Fruit fly (Drosophila melanogaster) whole organism, wandering third instar larva: ENCODE measurements around the gene CG5455.

ENCODE experiments used
- Abd-B ChIP-seq: fragments of >200 bp; optimal IDR thresholded peaks from 2 replicates; lab custom pipeline; 2017; ENCODE audit warnings: missing biosample characterization, missing genetic modification characterization
- CG32264 ChIP-seq: fragments of 200-800 bp; sonication (Bioruptor generic); optimal IDR thresholded peaks from 2 replicates; lab custom pipeline; 2016; ENCODE audit warnings: missing biosample characterization, missing genetic modification characterization
- CrebA ChIP-seq: fragments of 200-800 bp; sonication (Bioruptor generic); optimal IDR thresholded peaks from 2 replicates; lab custom pipeline; 2016; ENCODE audit warnings: missing biosample characterization, mild to moderate bottlenecking, missing genetic modification characterization, borderline replicate concordance
- Dfd ChIP-seq: fragments of >200 bp; optimal IDR thresholded peaks from 2 replicates; lab custom pipeline; 2017; ENCODE audit warnings: missing biosample characterization, missing genetic modification characterization
- Dif ChIP-seq: fragments of 200-275, 200-300 bp; sonication (Bioruptor generic); optimal IDR thresholded peaks from 2 replicates; lab custom pipeline; 2018; ENCODE audit warnings: missing biosample characterization, missing genetic modification characterization; ENCODE audit not compliant: partially characterized antibody
- GATAd ChIP-seq: sonication (Bioruptor generic); optimal IDR thresholded peaks from 2 replicates; lab custom pipeline; 2016; ENCODE audit warnings: missing biosample characterization, missing genetic modification characterization
- HLH106 ChIP-seq: fragments of 200-800 bp; optimal IDR thresholded peaks from 3 replicates; lab custom pipeline; 2019; ENCODE audit warnings: missing biosample characterization, mild to moderate bottlenecking, missing genetic modification characterization, moderate library complexity
- Hnf4 ChIP-seq: fragments of 200-800 bp; sonication (Bioruptor generic); optimal IDR thresholded peaks from 2 replicates; lab custom pipeline; 2016; ENCODE audit warnings: missing biosample characterization, mild to moderate bottlenecking, missing genetic modification characterization
- Hr78 ChIP-seq: fragments of >200 bp; optimal IDR thresholded peaks from 2 replicates; lab custom pipeline; 2017; ENCODE audit warnings: missing biosample characterization, missing genetic modification characterization
- Hr83 ChIP-seq: fragments of 200-300 bp; sonication (Bioruptor generic); optimal IDR thresholded peaks from 2 replicates; lab custom pipeline; 2016; ENCODE audit warnings: missing biosample characterization, mild to moderate bottlenecking, missing genetic modification characterization, moderate library complexity; ENCODE audit not compliant: poor library complexity, severe bottlenecking
- Jra ChIP-seq: sonication (Bioruptor generic); optimal IDR thresholded peaks from 2 replicates; lab custom pipeline; 2016; ENCODE audit warnings: missing biosample characterization, missing genetic modification characterization
- Myc ChIP-seq: fragments of >200 bp; optimal IDR thresholded peaks from 2 replicates; lab custom pipeline; 2017
- N ChIP-seq: fragments of >200 bp; optimal IDR thresholded peaks from 2 replicates; lab custom pipeline; 2018; ENCODE audit warnings: missing biosample characterization, missing external identifiers, missing genetic modification characterization
- OdsH ChIP-seq: fragments of 200-800 bp; sonication (Bioruptor generic); optimal IDR thresholded peaks from 2 replicates; lab custom pipeline; 2016; ENCODE audit warnings: missing biosample characterization, mild to moderate bottlenecking, missing genetic modification characterization
- Sp1 ChIP-seq: fragments of 200-800 bp; sonication (Bioruptor generic); optimal IDR thresholded peaks from 3 replicates; lab custom pipeline; 2019; ENCODE audit warnings: missing biosample characterization, mild to moderate bottlenecking, missing genetic modification characterization, moderate library complexity
- Vsx2 ChIP-seq: fragments of 200-300, 225-300 bp; sonication (Bioruptor generic); optimal IDR thresholded peaks from 2 replicates; lab custom pipeline; 2018; ENCODE audit warnings: missing biosample characterization, missing genetic modification characterization; ENCODE audit not compliant: partially characterized antibody
- br ChIP-seq: fragments of 200-800 bp; sonication (Bioruptor generic); optimal IDR thresholded peaks from 2 replicates; lab custom pipeline; 2016; ENCODE audit warnings: missing biosample characterization, missing genetic modification characterization
- brk ChIP-seq: fragments of 200-800 bp; sonication (Bioruptor generic); optimal IDR thresholded peaks from 2 replicates; lab custom pipeline; 2016; ENCODE audit warnings: missing biosample characterization, mild to moderate bottlenecking, missing genetic modification characterization
- ey ChIP-seq: fragments of 200-800 bp; sonication (Bioruptor generic); optimal IDR thresholded peaks from 2 replicates; lab custom pipeline; 2016; ENCODE audit warnings: missing biosample characterization, missing genetic modification characterization
- foxo ChIP-seq, 2 experiments: fragments of 200-800 bp; sonication (Bioruptor generic); optimal IDR thresholded peaks; 2 replicates in 1 of 2; 3 replicates in 1 of 2; lab custom pipeline; 2016 to 2017; ENCODE audit warnings: missing biosample characterization in 2 of 2, missing genetic modification characterization in 2 of 2
- fru ChIP-seq: fragments of 200-800 bp; sonication (Bioruptor generic); optimal IDR thresholded peaks from 3 replicates; lab custom pipeline; 2016; ENCODE audit warnings: missing biosample characterization, mild to moderate bottlenecking, missing genetic modification characterization
- h ChIP-seq: fragments of 200-800 bp; sonication (Bioruptor generic); optimal IDR thresholded peaks from 3 replicates; lab custom pipeline; 2016; ENCODE audit warnings: missing biosample characterization, mild to moderate bottlenecking, missing genetic modification characterization
- pan ChIP-seq: fragments of >200 bp; optimal IDR thresholded peaks from 2 replicates; lab custom pipeline; 2017
- psq ChIP-seq: fragments of 200-800 bp; sonication (Bioruptor generic); optimal IDR thresholded peaks from 3 replicates; lab custom pipeline; 2017; ENCODE audit warnings: missing biosample characterization, mild to moderate bottlenecking, missing genetic modification characterization, moderate library complexity
- rgr ChIP-seq: fragments of 200-800 bp; sonication (Bioruptor generic); optimal IDR thresholded peaks from 3 replicates; lab custom pipeline; 2016; ENCODE audit warnings: missing biosample characterization, mild to moderate bottlenecking, missing genetic modification characterization
- sage ChIP-seq: fragments of 200-800 bp; sonication (Bioruptor generic); optimal IDR thresholded peaks from 2 replicates; lab custom pipeline; 2016; ENCODE audit warnings: missing biosample characterization, mild to moderate bottlenecking, missing genetic modification characterization
- sv ChIP-seq: fragments of 200-800 bp; sonication (Bioruptor generic); optimal IDR thresholded peaks from 3 replicates; lab custom pipeline; 2016; ENCODE audit warnings: missing biosample characterization, missing genetic modification characterization
- usp ChIP-seq: fragments of >200 bp; optimal IDR thresholded peaks from 2 replicates; lab custom pipeline; 2017; ENCODE audit warnings: missing biosample characterization, missing genetic modification characterization
- woc ChIP-seq: sonication (Bioruptor generic); optimal IDR thresholded peaks from 2 replicates; lab custom pipeline; 2016; ENCODE audit warnings: missing biosample characterization, mild to moderate bottlenecking, missing genetic modification characterization

Gene CG5455

DNA sequence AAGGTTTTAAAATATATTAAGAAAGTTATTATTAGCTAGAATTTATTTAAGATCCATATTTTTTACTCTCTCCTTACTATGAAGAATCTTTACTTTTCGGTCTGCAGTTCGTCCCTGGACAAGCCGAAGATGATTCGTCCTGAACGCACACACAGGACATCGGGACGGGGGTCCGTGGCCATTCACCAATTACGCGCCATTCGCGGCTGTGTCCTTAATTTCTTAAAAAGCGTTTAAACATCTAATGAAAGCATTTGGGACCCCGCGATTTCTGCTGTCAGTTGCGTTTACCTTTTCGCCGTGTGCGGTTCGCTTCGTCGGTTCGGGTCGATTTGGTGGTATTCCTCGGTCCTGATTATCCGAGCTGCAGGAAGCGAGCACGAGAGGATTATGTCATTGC is 3.4 kb upstream of the CG5455 start, which contains the start of gene CG14238:
Gene CG14238, plus strand, starts transcription at position 301 of the 400 bp plus-strand sequence.
- TF ChIP-seq Hnf4 (GFP tag; lab: Kevin White, UChicago) (no peak), N (GFP tag; lab: Kevin White, UChicago) (no peak), sv (GFP tag; lab: Kevin White, UChicago) (no peak), Hr78 (GFP tag; lab: Kevin White, UChicago) (no peak), OdsH (GFP tag; lab: Kevin White, UChicago) (no peak), ey (no peak), GATAd (GFP tag; lab: Kevin White, UChicago) (no peak), usp (GFP tag; lab: Kevin White, UChicago) (no peak), Sp1 (no peak), pan (lab: Kevin White, UChicago) (no peak), Dfd (no peak), Jra (GFP tag; lab: Kevin White, UChicago) (no peak), psq (GFP tag; lab: Kevin White, UChicago) (no peak), foxo (GFP tag; optimal IDR thresholded peaks at IDR 0.05; lab: Kevin White, UChicago) (no peak), Myc (no peak), rgr (GFP tag; lab: Kevin White, UChicago) (no peak), CG32264 (no peak), Hr83 (no peak)

DNA sequence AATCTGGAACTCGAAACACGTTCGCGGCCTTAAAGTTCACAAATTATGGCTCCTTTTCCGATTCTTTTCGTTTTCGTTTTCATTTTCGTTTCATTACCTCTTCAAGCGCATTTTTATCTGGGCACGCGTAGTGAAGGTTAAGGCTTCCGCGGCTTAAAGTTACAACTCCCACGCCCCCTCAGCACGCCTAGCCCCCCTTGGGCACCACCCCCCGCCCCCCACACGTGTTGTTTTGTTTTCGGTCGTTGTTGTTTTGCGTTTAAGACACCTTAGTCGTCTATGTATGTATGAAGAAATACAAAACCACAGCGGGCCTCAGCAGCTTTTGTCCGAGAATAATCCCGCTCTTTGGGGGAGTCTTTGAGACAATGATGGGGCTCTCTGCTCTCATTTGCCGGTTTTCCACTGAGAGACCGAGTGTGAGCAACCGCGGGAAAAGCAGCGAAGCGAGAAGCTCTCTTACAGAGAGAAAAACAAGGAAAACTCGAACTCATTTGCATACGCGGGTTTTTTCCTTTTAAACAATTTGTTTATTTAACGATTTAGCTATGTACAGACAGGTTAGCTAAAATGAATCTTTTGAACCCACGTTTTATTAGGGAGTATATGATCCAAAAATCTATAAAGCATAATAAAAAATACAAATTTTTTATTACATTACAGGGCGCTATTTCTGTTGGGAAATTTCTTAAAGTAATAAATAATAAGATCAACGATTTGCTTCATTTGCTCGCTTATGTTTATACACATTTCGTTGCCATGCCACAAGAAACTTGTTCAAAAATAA is 1.0 kb downstream of the CG5455 start:
- TF ChIP-seq Vsx2 (GFP tag; lab: Kevin White, UChicago), result no peak
- no peak for TF ChIP-seq usp (GFP tag; lab: Kevin White, UChicago)
- TF ChIP-seq sage, result no peak
- TF ChIP-seq Abd-B (GFP tag; lab: Kevin White, UChicago), result no peak
- TF ChIP-seq Dfd, result no peak
- TF ChIP-seq Myc, result no peak
- no peak for TF ChIP-seq GATAd (GFP tag; lab: Kevin White, UChicago)
- no peak for TF ChIP-seq CG32264
- no peak for TF ChIP-seq Sp1
- TF ChIP-seq CrebA, result no peak
- no peak for TF ChIP-seq pan (lab: Kevin White, UChicago)
- no peak for TF ChIP-seq brk (GFP tag; lab: Kevin White, UChicago)

DNA sequence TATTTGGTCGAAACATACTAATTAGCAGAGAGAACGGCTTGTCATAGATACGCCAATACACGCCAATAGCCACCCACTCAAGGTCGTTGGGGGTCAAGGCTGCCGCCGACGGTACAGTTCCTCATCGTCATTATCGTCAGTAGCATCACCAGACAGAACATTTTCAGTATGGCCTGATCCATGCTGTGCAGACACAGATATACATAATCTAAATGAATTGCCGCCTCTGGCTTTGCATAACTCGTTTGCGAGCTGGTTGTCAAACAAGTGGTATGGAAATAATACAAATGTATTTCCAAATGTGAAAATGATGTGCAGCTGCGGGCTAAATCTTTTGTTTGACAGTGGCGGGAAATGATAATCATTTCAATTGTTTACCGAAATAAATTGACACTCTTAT is 1.8 kb downstream of the CG5455 start:
- TF ChIP-seq Jra (GFP tag; lab: Kevin White, UChicago) (no peak), usp (GFP tag; lab: Kevin White, UChicago) (no peak), GATAd (GFP tag; lab: Kevin White, UChicago) (no peak), Vsx2 (GFP tag; lab: Kevin White, UChicago) (no peak), ey (no peak), psq (GFP tag; lab: Kevin White, UChicago) (no peak)

DNA sequence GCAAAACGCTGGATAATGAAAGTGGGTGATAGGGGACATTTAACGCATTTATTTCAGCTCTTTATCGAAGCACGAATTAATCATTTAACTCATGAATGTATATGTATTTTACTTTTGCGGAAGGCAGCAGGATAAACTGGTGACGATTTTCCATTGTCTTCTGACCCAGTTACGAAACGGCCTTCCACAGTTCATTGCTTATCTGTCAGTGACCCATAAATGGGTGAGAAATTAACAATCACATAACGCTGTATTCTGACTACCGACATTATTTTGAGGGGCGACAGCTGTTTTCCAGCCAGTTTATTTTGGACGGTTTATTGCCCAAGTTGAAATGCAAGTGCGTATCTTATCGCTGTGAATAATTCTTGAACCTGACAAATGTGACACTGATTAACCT is 2.2 kb downstream of the CG5455 start:
- TF ChIP-seq foxo (GFP tag; optimal IDR thresholded peaks at IDR 0.05; lab: Kevin White, UChicago) (no peak), Abd-B (GFP tag; lab: Kevin White, UChicago) (no peak), br (GFP tag; lab: Kevin White, UChicago) (no peak), fru (GFP tag; lab: Kevin White, UChicago) (no peak), woc (GFP tag; lab: Kevin White, UChicago) (no peak)

DNA sequence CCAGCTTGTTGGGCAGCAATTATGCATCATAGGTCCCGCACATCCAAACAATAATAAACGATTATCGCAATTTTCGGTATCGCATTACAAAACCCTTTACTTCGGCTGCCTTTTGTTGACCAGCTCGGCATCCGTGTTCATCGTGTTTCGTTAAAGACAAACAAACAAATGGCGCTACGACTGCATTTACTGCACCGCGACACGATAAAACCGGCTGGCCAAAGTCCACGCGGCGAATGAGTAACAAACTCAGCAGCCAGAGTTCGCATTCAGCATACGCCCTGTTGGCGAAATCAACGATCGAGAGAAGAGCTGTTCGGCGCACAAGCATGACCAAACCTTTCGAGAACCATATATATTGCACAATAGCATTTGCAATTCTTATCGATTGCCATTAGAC is 3.0 kb downstream of the CG5455 start:
- no peak for TF ChIP-seq N (GFP tag; lab: Kevin White, UChicago)
- no peak for TF ChIP-seq h (GFP tag; lab: Kevin White, UChicago)
- peak; percentile 21 for TF ChIP-seq Hnf4 (GFP tag; lab: Kevin White, UChicago)

DNA sequence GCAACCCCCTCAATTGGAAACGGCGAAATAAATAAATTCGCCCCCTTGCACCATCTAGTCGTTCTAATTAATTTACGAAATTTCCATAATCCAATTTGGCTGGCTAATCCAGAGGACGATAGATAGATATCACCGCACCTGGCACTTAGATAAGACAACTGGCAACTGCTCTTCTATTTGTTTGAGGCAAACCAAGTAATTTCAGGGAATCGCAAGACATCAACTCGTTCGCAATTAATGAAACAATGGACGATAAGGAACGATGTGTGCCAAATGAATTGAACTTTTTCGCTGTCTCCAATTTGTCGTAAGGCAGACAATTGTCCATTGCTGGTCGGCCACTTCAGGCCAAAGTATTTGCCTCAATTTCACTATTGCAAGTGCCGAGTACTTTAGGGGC is 3.8 kb downstream of the CG5455 start:
- no peak for TF ChIP-seq Myc
- no peak for TF ChIP-seq psq (GFP tag; lab: Kevin White, UChicago)
- TF ChIP-seq CG32264, result no peak
- TF ChIP-seq Dif (GFP tag; lab: Kevin White, UChicago), result no peak
- no peak for TF ChIP-seq Hnf4 (GFP tag; lab: Kevin White, UChicago)
- no peak for TF ChIP-seq rgr (GFP tag; lab: Kevin White, UChicago)
- TF ChIP-seq HLH106 (tag; lab: Kevin White, UChicago), result no peak
